Fruit fly (Drosophila melanogaster): ENCODE data around the gene CG7878.
A peak's percentile ranks its signal among the peaks of the same experiment; 100 is the strongest.

CG7878 gene

dm6 chr3R:8126316-8127150, 4.0 kb downstream of the CG7878 start, which contains the start of the genes CG9667 and Arl8 (continued):
- 0 out of 3 replicates have a peak, but pooled peaks have one; percentile 15 for TF ChIP-seq CG8119 (GFP tag; IDR thresholded peaks at IDR 0.05)
- peak; percentile 51 for TF ChIP-seq Sox14 (GFP tag; optimal IDR thresholded peaks at IDR 0.05)
- TF ChIP-seq Sox15 (GFP tag; optimal IDR thresholded peaks at IDR 0.05) = peak; percentile 14
- TF ChIP-seq acj6 (GFP tag; optimal IDR thresholded peaks at IDR 0.05) = peak; percentile 54
- peak; percentile 27 for TF ChIP-seq CG10669 (GFP tag; optimal IDR thresholded peaks at IDR 0.05)
- TF ChIP-seq Hr4 (GFP tag; optimal IDR thresholded peaks at IDR 0.05) = peak; percentile 35
- TF ChIP-seq CG11762 (GFP tag; optimal IDR thresholded peaks at IDR 0.05; ENCODE audit: insufficient read depth) = peak; percentile 3
- TF ChIP-seq CG10631 (GFP tag; optimal IDR thresholded peaks at IDR 0.05) = peak; percentile 61
- TF ChIP-seq CG6808 (GFP tag; optimal IDR thresholded peaks at IDR 0.05) = no peak
- TF ChIP-seq salr (GFP tag; optimal IDR thresholded peaks at IDR 0.05) = no peak
- TF ChIP-seq topi (GFP tag; optimal IDR thresholded peaks at IDR 0.05) = peak; percentile 37

dm6 chr3R:8127151-8127690, 4.7 kb downstream of the CG7878 start:
- no peak for TF ChIP-seq vri (GFP tag; optimal IDR thresholded peaks at IDR 0.05)
- TF ChIP-seq ss (GFP tag; optimal IDR thresholded peaks at IDR 0.05) = peak in 1 of 2 experiments; percentile 2
- TF ChIP-seq CG6808 (GFP tag; optimal IDR thresholded peaks at IDR 0.05) = no peak
- no peak for TF ChIP-seq CG15336 (GFP tag; IDR thresholded peaks at IDR 0.05)
- no peak for TF ChIP-seq acj6 (GFP tag; optimal IDR thresholded peaks at IDR 0.05)
- TF ChIP-seq eg (GFP tag; IDR thresholded peaks at IDR 0.05) = no peak
- peak; percentile 97 for TF ChIP-seq svp (GFP tag)
- no peak for TF ChIP-seq CG10669 (GFP tag; optimal IDR thresholded peaks at IDR 0.05)

dm6 chr3R:8132398-8132797, 9.9 kb downstream of the CG7878 start:
- no peak for TF ChIP-seq lz (GFP tag; optimal IDR thresholded peaks at IDR 0.05)
- peak; percentile 24 for TF ChIP-seq CG6792 (GFP tag; optimal IDR thresholded peaks at IDR 0.05)
- peak; percentile 6 for TF ChIP-seq CG3032 (tag; optimal IDR thresholded peaks at IDR 0.05)
- TF ChIP-seq Sox102F (GFP tag; optimal IDR thresholded peaks at IDR 0.05) = peak; percentile 21
- peak; percentile 0 for TF ChIP-seq vri (GFP tag; optimal IDR thresholded peaks at IDR 0.05)
- no peak for TF ChIP-seq eg (GFP tag; IDR thresholded peaks at IDR 0.05)
- TF ChIP-seq Hr39 (GFP tag; optimal IDR thresholded peaks at IDR 0.05) = peak; percentile 42
- TF ChIP-seq Ets96B (tag; optimal IDR thresholded peaks at IDR 0.05) = peak; percentile 33
- peak; percentile 77 for TF ChIP-seq Eip78C (GFP tag)
- TF ChIP-seq Met (GFP tag; optimal IDR thresholded peaks at IDR 0.05) = peak; percentile 52
- no peak for TF ChIP-seq Ets21C (GFP tag; optimal IDR thresholded peaks at IDR 0.05)
- no peak for TF ChIP-seq CG6276 (GFP tag; optimal IDR thresholded peaks at IDR 0.05)
- peak; percentile 9 for TF ChIP-seq CG6808 (GFP tag; optimal IDR thresholded peaks at IDR 0.05)
- TF ChIP-seq spab (GFP tag; optimal IDR thresholded peaks at IDR 0.05) = peak; percentile 8
- TF ChIP-seq topi (GFP tag; optimal IDR thresholded peaks at IDR 0.05) = peak; percentile 37
- peak; percentile 36 for TF ChIP-seq CG31627 (GFP tag; optimal IDR thresholded peaks at IDR 0.05)
- peak; percentile 5 for TF ChIP-seq CG3919 (GFP tag; optimal IDR thresholded peaks at IDR 0.05)
- TF ChIP-seq dsx (GFP tag; optimal IDR thresholded peaks at IDR 0.05; ENCODE audit: poor library complexity, severe bottlenecking) = no peak
- peak; percentile 38 for TF ChIP-seq CG10669 (GFP tag; optimal IDR thresholded peaks at IDR 0.05)
- no peak for TF ChIP-seq CG9139 (GFP tag; optimal IDR thresholded peaks at IDR 0.05)
- no peak for TF ChIP-seq CG1621 (tag; optimal IDR thresholded peaks at IDR 0.05)
- TF ChIP-seq Smox (GFP tag; optimal IDR thresholded peaks at IDR 0.05) = peak; percentile 23
- no peak for TF ChIP-seq Sox14 (GFP tag; optimal IDR thresholded peaks at IDR 0.05)
- TF ChIP-seq Eip75B (GFP tag; optimal IDR thresholded peaks at IDR 0.05) = no peak
- TF ChIP-seq pdm3 (GFP tag; optimal IDR thresholded peaks at IDR 0.05) = peak; percentile 19
- peak; percentile 25 for TF ChIP-seq CG11902 (GFP tag; optimal IDR thresholded peaks at IDR 0.05)
- TF ChIP-seq cyc (GFP tag; optimal IDR thresholded peaks at IDR 0.05) = peak; percentile 41
- peak; percentile 76 for TF ChIP-seq svp (GFP tag)
- peak; percentile 51 for TF ChIP-seq esn (GFP tag; optimal IDR thresholded peaks at IDR 0.05)
